Worm (Caenorhabditis elegans) whole organism, L3 larva: ENCODE data around the gene molo-1.

Experiments
- ama-1 ChIP-seq: fragments of 150-350 bp; optimal IDR thresholded peaks from 2 replicates; lab custom pipeline; 2018
- ceh-82 ChIP-seq: fragments of 150-350 bp; optimal IDR thresholded peaks from 2 replicates; lab custom pipeline; 2014; ENCODE audit warnings: missing biosample characterization, missing genetic modification characterization
- elt-1 ChIP-seq: fragments of 150-350 bp; optimal IDR thresholded peaks from 2 replicates; lab custom pipeline; 2014; ENCODE audit warnings: missing biosample characterization, missing genetic modification characterization
- elt-2 ChIP-seq: sonication (generic microtip); optimal IDR thresholded peaks from 2 replicates; lab custom pipeline; 2016; ENCODE audit warnings: missing genetic modification reagents, mild to moderate bottlenecking, missing genetic modification characterization, missing compliant biosample characterization
- fkh-10 ChIP-seq: sonication (generic microtip); optimal IDR thresholded peaks from 2 replicates; lab custom pipeline; 2017; ENCODE audit warnings: missing biosample characterization, missing genetic modification reagents, missing genetic modification characterization
- fos-1 ChIP-seq: fragments of 150-350 bp; optimal IDR thresholded peaks from 2 replicates; lab custom pipeline; 2014; ENCODE audit warnings: missing biosample characterization, missing genetic modification characterization
- lin-15B ChIP-seq: fragments of 150-350 bp; optimal IDR thresholded peaks from 2 replicates; lab custom pipeline; 2014; ENCODE audit warnings: missing biosample characterization, missing genetic modification characterization
- nhr-28 ChIP-seq: fragments of 150-350 bp; optimal IDR thresholded peaks from 2 replicates; lab custom pipeline; 2014; ENCODE audit warnings: missing biosample characterization, missing genetic modification characterization
- unc-39 ChIP-seq: sonication (generic microtip); optimal IDR thresholded peaks from 4 replicates; lab custom pipeline; 2017; ENCODE audit warnings: missing biosample characterization, missing genetic modification characterization
- ztf-11 ChIP-seq: fragments of 150-350 bp; optimal IDR thresholded peaks from 2 replicates; lab custom pipeline; 2014; ENCODE audit warnings: missing biosample characterization, missing genetic modification characterization

- TF ChIP-seq lin-15B (tag; lab: Kevin White, UChicago) (no peak), elt-2 (tag; lab: Kevin White, UChicago) (peak; percentile 81), ama-1 (lab: Kevin White, UChicago) (peak; percentile 87), nhr-28 (tag; lab: Kevin White, UChicago) (no peak), elt-1 (tag; lab: Kevin White, UChicago) (peak; percentile 95), ceh-82 (tag; lab: Kevin White, UChicago) (no peak), ztf-11 (no peak), fos-1 (tag; lab: Kevin White, UChicago) (no peak), fkh-10 (GFP tag; lab: Kevin White, UChicago) (no peak), unc-39 (tag; lab: Kevin White, UChicago) (no peak)
Measured at ce11 chrIII:5552072-5552667, 21.6 kb upstream of the molo-1 start, which contains the start of gene F09F7.6.
